Fruit fly (Drosophila melanogaster) whole organism, prepupa: Measurements from ENCODE around the gene CG14546.

ENCODE experiments used
- CG4318 ChIP-seq: fragments of 200-800 bp; sonication (Bioruptor generic); optimal IDR thresholded peaks from 3 replicates; lab custom pipeline; 2017; ENCODE audit warnings: missing biosample characterization, mild to moderate bottlenecking, missing genetic modification characterization
- CG6854 ChIP-seq: fragments of 200-800 bp; sonication (Bioruptor generic); optimal IDR thresholded peaks from 2 replicates; lab custom pipeline; 2017; ENCODE audit warnings: missing biosample characterization, mild to moderate bottlenecking, missing genetic modification characterization
- Eip75B ChIP-seq: fragments of 200-800 bp; sonication (Bioruptor generic); optimal IDR thresholded peaks from 3 replicates; lab custom pipeline; 2016; ENCODE audit warnings: missing biosample characterization, missing genetic modification characterization
- Gug ChIP-seq: fragments of 200-800 bp; sonication (Bioruptor generic); IDR thresholded peaks from 2 replicates; pipeline ENCODE4 v1.3.6; 2022; ENCODE audit warnings: missing biosample characterization, missing genetic modification characterization
- achi ChIP-seq: fragments of 200-800 bp; sonication (Bioruptor generic); optimal IDR thresholded peaks from 3 replicates; lab custom pipeline; 2016; ENCODE audit warnings: missing biosample characterization, missing genetic modification characterization

DNA sequence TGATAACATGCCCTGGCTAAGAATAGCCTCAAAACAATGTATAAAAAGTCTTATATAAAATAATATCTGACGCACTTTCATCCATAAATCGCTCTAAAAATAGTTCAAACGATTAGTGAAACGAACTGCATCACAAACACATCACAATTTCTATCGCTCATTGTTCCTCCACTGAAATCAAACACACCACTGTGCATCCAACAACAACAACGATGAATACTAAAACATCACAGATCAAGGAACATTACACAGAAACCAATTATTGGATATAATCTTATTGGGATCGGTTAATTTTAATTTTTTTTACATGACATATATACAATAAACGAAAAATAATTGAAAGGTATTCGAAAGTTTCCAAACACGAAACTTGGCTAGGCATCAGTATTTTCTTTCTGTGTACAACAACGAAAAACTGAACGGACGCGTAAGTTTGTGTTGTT lies 43.1 kb downstream of the CG14546 start:
- TF ChIP-seq achi (GFP tag; lab: Kevin White, UChicago) (peak; percentile 48), CG4318 (GFP tag; lab: Kevin White, UChicago) (peak; percentile 58), CG6854 (GFP tag; lab: Kevin White, UChicago) (no peak), Gug (peak; percentile 70), Eip75B (GFP tag; lab: Kevin White, UChicago) (no peak)
